Worm (Caenorhabditis elegans) whole organism, late embryonic: Measurements from ENCODE around the gene Y11D7A.8.

Source experiments
- C38D4.7 ChIP-seq: fragments of 200-800 bp; sonication (Bioruptor generic); optimal IDR thresholded peaks from 2 replicates; lab custom pipeline; 2018; ENCODE audit warnings: mild to moderate bottlenecking, missing genetic modification characterization, moderate library complexity, missing compliant biosample characterization
- F13H6.1 ChIP-seq: sonication (generic microtip); optimal IDR thresholded peaks from 2 replicates; lab custom pipeline; 2016; ENCODE audit warnings: missing genetic modification characterization, missing compliant biosample characterization
- K09A11.1 ChIP-seq: sonication (generic microtip); optimal IDR thresholded peaks from 2 replicates; lab custom pipeline; 2017; ENCODE audit warnings: antibody characterized with exemption, mild to moderate bottlenecking, missing genetic modification characterization, missing compliant biosample characterization; ENCODE audit not compliant: insufficient read depth
- T23F11.4 ChIP-seq: fragments of 200-800 bp; sonication (Bioruptor generic); optimal IDR thresholded peaks from 2 replicates; lab custom pipeline; 2018; ENCODE audit warnings: mild to moderate bottlenecking, missing genetic modification characterization, missing compliant biosample characterization
- Y22D7AL.16 ChIP-seq: sonication (generic microtip); optimal IDR thresholded peaks from 2 replicates; lab custom pipeline; 2016; ENCODE audit warnings: missing genetic modification characterization, missing compliant biosample characterization
- ama-1 ChIP-seq: fragments of 150-350 bp; optimal IDR thresholded peaks from 2 replicates; lab custom pipeline; 2014
- ceh-14 ChIP-seq: sonication (generic microtip); optimal IDR thresholded peaks from 2 replicates; lab custom pipeline; 2016; ENCODE audit warnings: missing genotype, missing genetic modification characterization, missing compliant biosample characterization
- ceh-18 ChIP-seq: sonication (generic microtip); optimal IDR thresholded peaks from 2 replicates; lab custom pipeline; 2016; ENCODE audit warnings: missing genetic modification characterization, missing compliant biosample characterization
- ceh-2 ChIP-seq: sonication (generic microtip); optimal IDR thresholded peaks from 2 replicates; lab custom pipeline; 2016; ENCODE audit warnings: missing genotype, missing genetic modification characterization, missing compliant biosample characterization
- ceh-22 ChIP-seq: sonication (generic microtip); optimal IDR thresholded peaks from 2 replicates; lab custom pipeline; 2017; ENCODE audit warnings: missing biosample characterization, missing genetic modification characterization
- ceh-30 ChIP-seq: fragments of 150-350 bp; optimal IDR thresholded peaks from 2 replicates; lab custom pipeline; 2014; ENCODE audit warnings: missing biosample characterization, missing genetic modification characterization
- ceh-31 ChIP-seq: sonication (generic microtip); optimal IDR thresholded peaks from 2 replicates; lab custom pipeline; 2016; ENCODE audit warnings: missing genetic modification characterization, missing compliant biosample characterization
- ceh-6 ChIP-seq: fragments of 200-800 bp; sonication (Bioruptor generic); optimal IDR thresholded peaks from 2 replicates; lab custom pipeline; 2018; ENCODE audit warnings: mild to moderate bottlenecking, missing genetic modification characterization, missing compliant biosample characterization
- ceh-9 ChIP-seq: sonication (generic microtip); optimal IDR thresholded peaks from 2 replicates; lab custom pipeline; 2016; ENCODE audit warnings: mild to moderate bottlenecking, missing genetic modification characterization, inconsistent platforms, missing compliant biosample characterization
- che-1 ChIP-seq: sonication (generic microtip); optimal IDR thresholded peaks from 2 replicates; lab custom pipeline; 2016; ENCODE audit warnings: mild to moderate bottlenecking, missing genetic modification characterization, missing compliant biosample characterization
- elt-2 ChIP-seq: sonication (generic microtip); optimal IDR thresholded peaks from 2 replicates; lab custom pipeline; 2016; ENCODE audit warnings: missing genetic modification reagents, missing genetic modification characterization, missing compliant biosample characterization
- elt-4 ChIP-seq: sonication (generic microtip); optimal IDR thresholded peaks from 2 replicates; lab custom pipeline; 2016; ENCODE audit warnings: missing genetic modification characterization, missing compliant biosample characterization
- ets-4 ChIP-seq: sonication (generic microtip); optimal IDR thresholded peaks from 2 replicates; lab custom pipeline; 2016; ENCODE audit warnings: missing genetic modification characterization, missing compliant biosample characterization
- eyg-1 ChIP-seq: sonication (generic microtip); optimal IDR thresholded peaks from 2 replicates; lab custom pipeline; 2016; ENCODE audit warnings: missing genotype, missing genetic modification characterization, missing compliant biosample characterization
- fax-1 ChIP-seq: sonication (generic microtip); optimal IDR thresholded peaks from 2 replicates; lab custom pipeline; 2016; ENCODE audit warnings: missing genotype, missing genetic modification characterization, missing compliant biosample characterization
- fkh-10 ChIP-seq: fragments of 150-350 bp; optimal IDR thresholded peaks from 2 replicates; lab custom pipeline; 2014; ENCODE audit warnings: missing biosample characterization, missing genetic modification reagents, missing genetic modification characterization
- fkh-6 ChIP-seq: sonication (generic microtip); optimal IDR thresholded peaks from 2 replicates; lab custom pipeline; 2016; ENCODE audit warnings: missing genetic modification characterization, missing compliant biosample characterization
- hlh-13 ChIP-seq: fragments of 200-800 bp; sonication (Bioruptor generic); optimal IDR thresholded peaks from 2 replicates; lab custom pipeline; 2018; ENCODE audit warnings: mild to moderate bottlenecking, missing genetic modification characterization, missing compliant biosample characterization
- hlh-15 ChIP-seq: sonication (generic microtip); optimal IDR thresholded peaks from 2 replicates; lab custom pipeline; 2016; ENCODE audit warnings: missing genetic modification characterization, missing compliant biosample characterization
- hlh-30 ChIP-seq: sonication (generic microtip); optimal IDR thresholded peaks from 2 replicates; lab custom pipeline; 2017; ENCODE audit warnings: antibody characterized with exemption, missing genetic modification characterization, missing compliant biosample characterization; ENCODE audit not compliant: insufficient read depth
- hlh-8 ChIP-seq: sonication (generic microtip); optimal IDR thresholded peaks from 2 replicates; lab custom pipeline; 2016; ENCODE audit warnings: missing genotype, missing genetic modification characterization, missing compliant biosample characterization
- lin-11 ChIP-seq: fragments of 200-800 bp; sonication (Bioruptor generic); optimal IDR thresholded peaks from 2 replicates; lab custom pipeline; 2018; ENCODE audit warnings: mild to moderate bottlenecking, missing genetic modification characterization, missing compliant biosample characterization
- madf-2 ChIP-seq: sonication (generic microtip); optimal IDR thresholded peaks from 2 replicates; lab custom pipeline; 2017; ENCODE audit warnings: missing genetic modification characterization, missing compliant biosample characterization
- mec-3 ChIP-seq: sonication (generic microtip); optimal IDR thresholded peaks from 2 replicates; lab custom pipeline; 2016; ENCODE audit warnings: borderline replicate concordance, missing genetic modification characterization, missing compliant biosample characterization
- nfya-1 ChIP-seq: sonication (generic microtip); optimal IDR thresholded peaks from 2 replicates; lab custom pipeline; 2017; ENCODE audit warnings: missing genetic modification characterization, mild to moderate bottlenecking, missing compliant biosample characterization, antibody characterized with exemption, moderate library complexity
- npax-4 ChIP-seq: sonication (generic microtip); optimal IDR thresholded peaks from 2 replicates; lab custom pipeline; 2016; ENCODE audit warnings: missing genetic modification characterization, missing compliant biosample characterization
- odd-2 ChIP-seq: sonication (generic microtip); optimal IDR thresholded peaks from 2 replicates; lab custom pipeline; 2017; ENCODE audit warnings: antibody characterized with exemption, mild to moderate bottlenecking, missing genetic modification characterization, missing compliant biosample characterization
- pag-3 ChIP-seq: sonication (generic microtip); optimal IDR thresholded peaks from 2 replicates; lab custom pipeline; 2016; ENCODE audit warnings: missing compliant biosample characterization, missing genetic modification characterization, borderline replicate concordance
- pat-9 ChIP-seq: fragments of 200-800 bp; sonication (Bioruptor generic); optimal IDR thresholded peaks from 2 replicates; lab custom pipeline; 2018; ENCODE audit warnings: mild to moderate bottlenecking, missing genetic modification characterization, moderate library complexity, missing compliant biosample characterization
- pax-1 ChIP-seq: fragments of 150-350 bp; optimal IDR thresholded peaks from 2 replicates; lab custom pipeline; 2014; ENCODE audit warnings: missing biosample characterization, missing genetic modification characterization
- pha-4 ChIP-seq: fragments of 150-350 bp; optimal IDR thresholded peaks from 2 replicates; lab custom pipeline; 2018; ENCODE audit warnings: missing biosample characterization, missing genetic modification reagents, missing genetic modification characterization
- pqm-1 ChIP-seq: sonication (generic microtip); optimal IDR thresholded peaks from 2 replicates; lab custom pipeline; 2016; ENCODE audit warnings: missing genetic modification characterization, missing compliant biosample characterization
- ref-2 ChIP-seq: sonication (generic microtip); optimal IDR thresholded peaks from 2 replicates; lab custom pipeline; 2016; ENCODE audit warnings: missing genetic modification characterization, missing compliant biosample characterization
- rnt-1 ChIP-seq: sonication (generic microtip); optimal IDR thresholded peaks from 2 replicates; lab custom pipeline; 2016; ENCODE audit warnings: missing genetic modification characterization, missing compliant biosample characterization
- sdc-2 ChIP-seq: sonication (generic microtip); optimal IDR thresholded peaks from 2 replicates; lab custom pipeline; 2016; ENCODE audit warnings: missing genotype, missing genetic modification characterization, missing compliant biosample characterization
- tbx-2 ChIP-seq: sonication (generic microtip); optimal IDR thresholded peaks from 2 replicates; lab custom pipeline; 2016; ENCODE audit warnings: missing genetic modification characterization, missing compliant biosample characterization
- unc-42 ChIP-seq: sonication (generic microtip); optimal IDR thresholded peaks from 2 replicates; lab custom pipeline; 2016; ENCODE audit warnings: missing genotype, missing genetic modification characterization, missing compliant biosample characterization
- zip-5 ChIP-seq: sonication (generic microtip); optimal IDR thresholded peaks from 2 replicates; lab custom pipeline; 2016; ENCODE audit warnings: missing genetic modification characterization, missing compliant biosample characterization

The Y11D7A.8 gene

DNA sequence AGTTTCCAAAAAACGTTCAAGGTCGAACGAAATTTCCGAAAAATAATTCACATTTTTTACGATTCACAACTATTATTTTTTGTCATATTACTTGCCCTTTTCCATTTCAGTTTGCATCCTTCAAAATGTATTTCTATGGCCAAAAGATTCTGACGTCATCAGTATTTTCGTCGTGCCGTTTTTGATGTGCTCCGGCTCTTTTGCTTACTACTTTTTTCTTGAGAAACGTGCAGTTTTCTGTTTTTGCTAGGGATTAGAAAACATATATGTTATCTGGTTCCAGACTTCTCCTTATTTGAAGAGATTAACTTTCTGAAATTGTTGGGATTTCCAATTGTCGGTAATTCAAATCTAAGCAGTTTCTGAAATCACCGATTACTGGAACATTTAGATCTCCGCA, 35.4 kb upstream of the Y11D7A.8 start:
- no peak for TF ChIP-seq nfya-1 (tag; lab: Kevin White, UChicago)
- TF ChIP-seq elt-4 (tag; lab: Kevin White, UChicago) = no peak
- TF ChIP-seq pha-4 (tag; lab: Kevin White, UChicago) = no peak
- TF ChIP-seq fkh-10 (GFP tag; lab: Kevin White, UChicago) = no peak
- no peak for TF ChIP-seq F13H6.1
- no peak for TF ChIP-seq pag-3 (tag; lab: Kevin White, UChicago)
- TF ChIP-seq rnt-1 = no peak
- TF ChIP-seq mec-3 = no peak
- TF ChIP-seq ceh-22 = no peak
- TF ChIP-seq ceh-18 = no peak
- no peak for TF ChIP-seq lin-11 (tag; lab: Kevin White, UChicago)
- no peak for TF ChIP-seq npax-4 (tag; lab: Kevin White, UChicago)
- no peak for TF ChIP-seq ceh-9 (tag; lab: Kevin White, UChicago)
- no peak for TF ChIP-seq eyg-1 (tag; lab: Kevin White, UChicago)
- no peak for TF ChIP-seq ceh-6 (GFP tag; lab: Kevin White, UChicago)
- TF ChIP-seq odd-2 (tag; lab: Kevin White, UChicago) = no peak

DNA sequence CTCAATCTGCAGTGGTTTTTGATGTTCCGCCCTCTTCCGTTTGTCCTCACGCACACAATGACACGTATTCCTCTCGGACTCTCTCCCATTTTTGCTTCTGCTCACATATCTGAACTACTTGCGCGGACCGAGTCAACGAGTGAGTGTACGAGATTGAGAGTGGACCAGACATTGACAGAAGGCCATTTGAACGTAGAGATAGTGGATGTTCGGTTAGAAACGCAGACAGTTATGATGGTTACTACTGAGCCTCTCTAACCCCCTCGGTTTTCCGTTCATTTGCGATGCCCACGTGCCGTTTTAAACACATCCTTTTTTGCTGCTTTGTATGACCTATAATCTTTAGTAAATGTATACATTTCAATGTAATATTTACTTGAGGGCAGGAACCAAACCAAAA, 34.7 kb upstream of the Y11D7A.8 start:
- TF ChIP-seq hlh-30 = peak; percentile 70
- no peak for TF ChIP-seq pqm-1
- TF ChIP-seq rnt-1 = no peak
- TF ChIP-seq K09A11.1 (tag; lab: Kevin White, UChicago) = no peak
- TF ChIP-seq C38D4.7 (GFP tag; lab: Kevin White, UChicago) = no peak
- TF ChIP-seq sdc-2 (tag; lab: Kevin White, UChicago) = no peak
- peak; percentile 37 for TF ChIP-seq nfya-1 (tag; lab: Kevin White, UChicago)
- TF ChIP-seq ceh-14 (tag; lab: Kevin White, UChicago) = no peak
- TF ChIP-seq tbx-2 (tag; lab: Kevin White, UChicago) = peak; percentile 44
- no peak for TF ChIP-seq Y22D7AL.16 (tag; lab: Kevin White, UChicago)
- peak; percentile 46 for TF ChIP-seq unc-42 (tag; lab: Kevin White, UChicago)
- TF ChIP-seq ceh-6 (GFP tag; lab: Kevin White, UChicago) = no peak
- TF ChIP-seq hlh-8 = no peak
- TF ChIP-seq ets-4 (tag; lab: Kevin White, UChicago) = no peak
- TF ChIP-seq ceh-31 (tag; lab: Kevin White, UChicago) = peak; percentile 68
- no peak for TF ChIP-seq elt-2 (tag; lab: Kevin White, UChicago)
- no peak for TF ChIP-seq ceh-18
- no peak for TF ChIP-seq ama-1 (lab: Kevin White, UChicago)
- no peak for TF ChIP-seq fkh-6
- TF ChIP-seq ceh-2 = no peak
- no peak for TF ChIP-seq che-1
- TF ChIP-seq fax-1 (tag; lab: Kevin White, UChicago) = no peak
- TF ChIP-seq pax-1 (tag; lab: Kevin White, UChicago) = no peak
- no peak for TF ChIP-seq odd-2 (tag; lab: Kevin White, UChicago)
- no peak for TF ChIP-seq zip-5 (tag; lab: Kevin White, UChicago)
- no peak for TF ChIP-seq madf-2 (tag; lab: Kevin White, UChicago)
- TF ChIP-seq, all 69 proteins: peak for 5

DNA sequence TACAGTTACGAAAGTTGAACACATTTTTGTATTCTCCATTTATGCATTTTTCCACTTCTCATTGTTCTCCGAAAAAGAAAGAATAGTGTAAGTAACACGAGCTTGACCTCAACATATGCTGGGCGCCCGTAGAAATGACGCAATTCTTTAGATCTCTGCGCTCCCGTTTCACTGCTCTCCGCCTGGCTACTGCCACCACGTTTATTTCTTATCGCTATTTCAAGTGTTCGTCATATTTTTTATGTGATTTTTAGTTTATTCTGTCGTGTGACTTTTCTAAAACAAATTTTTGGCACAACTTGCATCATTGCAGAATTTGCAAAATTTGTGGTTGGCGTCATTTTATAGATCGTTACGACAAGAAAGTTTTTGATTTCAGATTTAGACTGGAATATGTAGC, 34.2 kb upstream of the Y11D7A.8 start:
- TF ChIP-seq ref-2 (tag; lab: Kevin White, UChicago) (no peak), pat-9 (tag; lab: Kevin White, UChicago) (no peak), fax-1 (tag; lab: Kevin White, UChicago) (no peak), hlh-15 (tag; lab: Kevin White, UChicago) (no peak), rnt-1 (no peak), T23F11.4 (GFP tag; lab: Kevin White, UChicago) (no peak), hlh-13 (GFP tag; lab: Kevin White, UChicago) (no peak), hlh-30 (no peak), K09A11.1 (tag; lab: Kevin White, UChicago) (no peak), ceh-30 (tag; lab: Kevin White, UChicago) (no peak), lin-11 (tag; lab: Kevin White, UChicago) (no peak), pqm-1 (no peak)
